Worm (Caenorhabditis elegans): ENCODE measurements around the gene acp-3.

acp-3 gene

DNA sequence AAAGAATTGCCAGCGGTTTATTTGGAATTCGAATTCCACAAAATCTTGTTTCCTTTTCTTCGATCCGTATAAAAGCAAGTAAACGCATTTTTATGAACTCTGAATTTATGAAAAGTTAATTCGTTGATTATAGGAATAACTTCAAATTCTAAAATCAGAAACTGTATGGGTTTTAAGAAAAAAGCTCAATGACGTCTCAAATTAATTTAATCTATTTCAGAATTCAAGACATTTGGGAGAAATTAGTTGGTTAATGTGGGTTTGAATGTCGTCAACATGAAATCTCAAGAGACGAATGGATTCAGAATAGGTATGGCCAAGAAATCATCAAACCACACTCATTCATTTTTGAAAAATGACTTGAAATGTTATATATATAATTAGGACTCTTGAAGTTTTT lies 40.9 kb downstream of the acp-3 start, which contains the start of gene F49E12.7:
Gene F49E12.7, minus strand, starts transcription at position 101 of the 400 bp plus-strand sequence.
- TF ChIP-seq snpc-3.4 (tag; optimal IDR thresholded peaks at IDR 0.05) = no peak
- no peak for TF ChIP-seq athp-1 (tag; optimal IDR thresholded peaks at IDR 0.05)
- no peak for TF ChIP-seq zfh-2 (GFP tag; conservative IDR thresholded peaks at IDR 0.05)
- TF ChIP-seq lin-26 (GFP tag; IDR thresholded peaks at IDR 0.05) = no peak
- TF ChIP-seq dox-1 (GFP tag; IDR thresholded peaks at IDR 0.05) = no peak

DNA sequence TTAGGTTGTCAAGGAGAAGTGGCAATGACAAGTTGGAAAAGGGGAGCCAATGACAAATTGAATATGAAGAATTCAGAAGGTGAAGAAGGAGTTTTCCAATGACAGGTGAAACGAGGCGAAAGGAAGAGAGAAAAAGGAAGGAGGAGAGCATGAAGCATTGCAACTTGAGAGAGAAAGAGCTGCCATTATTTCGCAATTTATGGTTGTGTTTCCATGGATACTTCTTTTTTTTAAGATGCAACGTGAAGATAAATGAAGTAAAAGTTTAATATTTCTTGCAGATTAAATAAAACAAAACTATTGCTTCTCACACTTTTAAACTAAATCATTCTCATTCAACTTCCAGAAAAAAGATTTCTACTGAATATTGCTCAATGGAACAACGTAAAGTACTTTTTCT lies 42.7 kb downstream of the acp-3 start, which contains the start of gene F49E12.8:
Gene F49E12.8, minus strand, starts transcription at position 101 of the 400 bp plus-strand sequence.
- TF ChIP-seq rpc-1 (optimal IDR thresholded peaks at IDR 0.05) = no peak
- no peak for TF ChIP-seq rpc-1 (tag; optimal IDR thresholded peaks at IDR 0.05)
- no peak for TF ChIP-seq snpc-1.3 (tag; optimal IDR thresholded peaks at IDR 0.05; ENCODE audit: insufficient read depth)
- no peak for TF ChIP-seq ceh-27 (GFP tag; optimal IDR thresholded peaks at IDR 0.05)
- no peak for TF ChIP-seq egrh-3 (GFP tag; IDR thresholded peaks at IDR 0.05)
- no peak for TF ChIP-seq nfya-2 (GFP tag; IDR thresholded peaks at IDR 0.05)
- TF ChIP-seq Y67H2A.10 (GFP tag; conservative IDR thresholded peaks at IDR 0.05) = no peak
- no peak for TF ChIP-seq die-1 (tag; optimal IDR thresholded peaks at IDR 0.05)
- no peak for TF ChIP-seq pha-4 (tag; optimal IDR thresholded peaks at IDR 0.05)
- TF ChIP-seq nfyb-1 (GFP tag; IDR thresholded peaks at IDR 0.05) = no peak
- no peak for TF ChIP-seq nhr-179 (tag; optimal IDR thresholded peaks at IDR 0.05)
- TF ChIP-seq ceh-79 (tag; optimal IDR thresholded peaks at IDR 0.05) = no peak
- no peak for TF ChIP-seq B0261.1 (tag; optimal IDR thresholded peaks at IDR 0.05)
- no peak for TF ChIP-seq ceh-91 (GFP tag; IDR thresholded peaks at IDR 0.05)
- TF ChIP-seq athp-1 (tag; optimal IDR thresholded peaks at IDR 0.05) = no peak
- no peak for TF ChIP-seq unc-62 (GFP tag; optimal IDR thresholded peaks at IDR 0.05)
- no peak for TF ChIP-seq rec-8 (tag; optimal IDR thresholded peaks at IDR 0.05)

DNA sequence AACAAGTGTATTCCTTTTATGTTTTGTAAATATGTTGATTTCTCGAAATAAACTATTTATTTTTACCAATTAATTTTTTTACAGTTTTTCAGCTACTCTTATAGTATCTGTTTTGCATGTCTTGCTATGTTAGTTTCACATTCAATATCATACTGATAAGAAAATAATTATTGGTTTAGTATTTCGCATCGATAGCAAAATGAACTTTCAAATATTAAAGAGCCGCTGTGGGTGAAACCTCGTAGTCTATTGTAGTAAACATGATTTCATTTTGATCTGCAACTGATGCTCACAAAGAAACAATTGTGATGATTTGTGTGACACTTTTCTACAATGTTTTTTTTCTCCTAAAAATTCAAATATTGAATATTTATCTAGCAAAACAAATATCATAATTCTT lies 44.7 kb downstream of the acp-3 start:
- TF ChIP-seq T26A5.8 (tag; optimal IDR thresholded peaks at IDR 0.05) (no peak), let-607 (tag; optimal IDR thresholded peaks at IDR 0.05) (no peak), mel-28 (tag; optimal IDR thresholded peaks at IDR 0.05; ENCODE audit: borderline replicate concordance) (no peak), lin-40 (tag; optimal IDR thresholded peaks at IDR 0.05) (no peak), pbrm-1 (GFP tag; IDR thresholded peaks at IDR 0.05) (no peak), ccch-3 (GFP tag; optimal IDR thresholded peaks at IDR 0.05) (no peak), mxl-1 (tag; optimal IDR thresholded peaks at IDR 0.05) (no peak), unc-62 (GFP tag; optimal IDR thresholded peaks at IDR 0.05) (no peak), chd-7 (tag; optimal IDR thresholded peaks at IDR 0.05) (no peak), akir-1 (GFP tag; optimal IDR thresholded peaks at IDR 0.05) (no peak)

DNA sequence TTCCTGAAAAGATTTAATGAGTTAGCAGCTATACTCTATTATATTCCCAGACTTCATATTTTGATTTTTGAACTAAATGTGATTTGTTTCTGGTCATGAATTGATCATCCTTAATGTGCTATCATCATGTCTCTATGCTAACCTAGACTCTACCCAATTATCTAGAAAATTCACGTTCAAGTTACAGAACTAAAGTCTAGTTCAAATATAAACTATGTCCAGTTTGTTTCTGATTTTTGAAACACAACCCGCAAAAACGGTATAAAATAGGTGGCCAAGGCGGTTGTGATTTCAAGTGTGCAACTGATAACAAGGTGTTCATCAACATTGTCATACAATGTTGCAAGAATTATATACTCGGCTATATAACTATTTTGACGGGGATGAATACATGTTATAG lies 46.2 kb downstream of the acp-3 start, which contains the start of gene F49E12.10:
Gene F49E12.10, plus strand, starts transcription at position 301 of the 400 bp plus-strand sequence.
- TF ChIP-seq ztf-28 (GFP tag; IDR thresholded peaks at IDR 0.05) (no peak), nhr-80 (tag; optimal IDR thresholded peaks at IDR 0.05) (peak; percentile 27), efl-1 (GFP tag; optimal IDR thresholded peaks at IDR 0.05) (no peak)

DNA sequence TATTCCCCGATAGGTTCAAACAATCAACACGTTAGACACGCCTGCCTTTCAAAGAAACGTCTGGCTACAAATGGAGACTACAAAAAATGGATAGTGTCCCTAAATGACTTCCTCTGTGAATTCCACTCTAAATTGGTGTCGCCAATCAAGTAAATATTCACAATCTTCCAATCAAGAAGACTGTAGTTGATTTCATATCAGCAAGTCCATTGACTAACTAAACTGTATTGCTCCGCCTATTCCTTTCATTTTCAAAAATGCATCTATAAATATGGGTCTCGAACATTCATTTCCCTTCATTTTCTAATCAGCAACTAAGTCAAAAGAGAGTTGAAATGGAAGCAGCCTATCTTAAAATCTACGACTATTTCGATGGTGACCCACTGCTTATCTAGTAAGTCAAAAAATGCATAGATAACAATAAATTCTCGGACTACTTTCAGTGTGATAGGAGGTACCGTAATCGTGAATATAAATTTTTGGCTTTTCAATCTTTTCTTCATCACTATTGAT lies 48.9 kb downstream of the acp-3 start, which contains the start of gene drd-1:
Gene drd-1, plus strand, starts transcription at position 51 of the 513 bp plus-strand sequence.
- TF ChIP-seq ets-4 (GFP tag; optimal IDR thresholded peaks at IDR 0.05) = peak; percentile 73
- no peak for TF ChIP-seq hmg-1.2 (GFP tag; IDR thresholded peaks at IDR 0.05)
- TF ChIP-seq nhr-80 (tag; optimal IDR thresholded peaks at IDR 0.05) = peak; percentile 96
- TF ChIP-seq mes-4 (tag; optimal IDR thresholded peaks at IDR 0.05) = no peak
- TF ChIP-seq atf-7 (tag; optimal IDR thresholded peaks at IDR 0.05) = peak; percentile 57
- peak; percentile 24 for TF ChIP-seq F22D6.2 (tag; optimal IDR thresholded peaks at IDR 0.05)
- TF ChIP-seq nfyb-1 (GFP tag; IDR thresholded peaks at IDR 0.05) = 0 out of 2 replicates have a peak, but pooled peaks have one; percentile 27
- 0 out of 2 replicates have a peak, but pooled peaks have one; percentile 25 for TF ChIP-seq B0336.3 (GFP tag; IDR thresholded peaks at IDR 0.05)
- TF ChIP-seq Y79H2A.3 (GFP tag; conservative IDR thresholded peaks at IDR 0.05) = no peak
- TF ChIP-seq attf-6 (GFP tag; IDR thresholded peaks at IDR 0.05) = no peak
- TF ChIP-seq ztf-22 (GFP tag; optimal IDR thresholded peaks at IDR 0.05) = peak; percentile 69
- peak; percentile 27 for TF ChIP-seq nhr-90 (tag; optimal IDR thresholded peaks at IDR 0.05)
- TF ChIP-seq let-607 (tag; optimal IDR thresholded peaks at IDR 0.05) = peak in 1 of 2 experiments; percentile 40
- TF ChIP-seq lin-40 (tag; optimal IDR thresholded peaks at IDR 0.05) = peak; percentile 2

All from whole organism, young adult.